Worm (Caenorhabditis elegans): ENCODE data around the gene F11G11.14.

- TF ChIP-seq ceh-13 (GFP tag; optimal IDR thresholded peaks at IDR 0.05) (no peak), hmg-4 (GFP tag; optimal IDR thresholded peaks at IDR 0.05) (no peak), ama-1 (optimal IDR thresholded peaks at IDR 0.05) (no peak), flt-1 (GFP tag; IDR thresholded peaks at IDR 0.05) (no peak), hmbx-1 (tag; optimal IDR thresholded peaks at IDR 0.05) (no peak), ets-7 (tag; optimal IDR thresholded peaks at IDR 0.05) (no peak), ceh-36 (tag; optimal IDR thresholded peaks at IDR 0.05) (no peak), tra-4 (tag; optimal IDR thresholded peaks at IDR 0.05) (no peak), aly-1 (tag; optimal IDR thresholded peaks at IDR 0.05) (no peak)
Measured at ce11 chrII:4867476-4867875, 4.0 kb downstream of the F11G11.14 start, which contains the start of gene col-17.
